Fruit fly (Drosophila melanogaster): ENCODE results near the gene TrpA1.

Gene TrpA1

DNA sequence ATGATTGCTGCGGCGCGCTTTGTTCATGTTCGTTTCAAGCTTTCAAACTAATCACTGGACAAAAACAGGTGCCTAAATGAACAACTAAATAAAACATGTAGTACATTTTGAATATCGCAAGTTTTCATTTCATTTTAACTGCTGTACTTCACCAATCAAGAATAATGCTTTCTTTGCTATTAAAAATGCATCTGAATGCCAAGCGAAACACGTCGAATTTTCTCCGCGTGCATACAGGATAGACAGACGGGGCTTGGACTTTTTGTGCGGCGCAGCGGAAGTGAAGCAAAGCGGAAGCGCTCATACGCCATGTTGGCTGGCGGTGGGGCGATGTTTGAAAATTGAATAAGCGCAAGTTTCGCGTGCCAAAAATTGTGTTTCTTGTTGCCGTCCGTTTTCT, 51.6 kb downstream of the TrpA1 start (continued):
- TF ChIP-seq CG11902 (GFP tag; optimal IDR thresholded peaks at IDR 0.05) (no peak), dsx (GFP tag; optimal IDR thresholded peaks at IDR 0.05; ENCODE audit: poor library complexity, severe bottlenecking) (no peak), net (GFP tag; optimal IDR thresholded peaks at IDR 0.05) (peak; percentile 2), CG4318 (GFP tag; optimal IDR thresholded peaks at IDR 0.05) (peak; percentile 4), dac (GFP tag; optimal IDR thresholded peaks at IDR 0.05) (no peak), CG6792 (GFP tag; optimal IDR thresholded peaks at IDR 0.05) (no peak), CG32006 (GFP tag; optimal IDR thresholded peaks at IDR 0.05) (peak; percentile 43), pdm3 (GFP tag; optimal IDR thresholded peaks at IDR 0.05) (peak; percentile 28), fkh (GFP tag; optimal IDR thresholded peaks at IDR 0.05) (no peak), CG11762 (GFP tag; optimal IDR thresholded peaks at IDR 0.05; ENCODE audit: insufficient read depth) (no peak), salr (GFP tag; optimal IDR thresholded peaks at IDR 0.05) (no peak), CG10669 (GFP tag; optimal IDR thresholded peaks at IDR 0.05) (peak; percentile 16), CG3032 (tag; optimal IDR thresholded peaks at IDR 0.05) (no peak), vri (GFP tag; optimal IDR thresholded peaks at IDR 0.05) (no peak), Met (GFP tag; optimal IDR thresholded peaks at IDR 0.05) (no peak), Sox15 (GFP tag; optimal IDR thresholded peaks at IDR 0.05) (no peak)

DNA sequence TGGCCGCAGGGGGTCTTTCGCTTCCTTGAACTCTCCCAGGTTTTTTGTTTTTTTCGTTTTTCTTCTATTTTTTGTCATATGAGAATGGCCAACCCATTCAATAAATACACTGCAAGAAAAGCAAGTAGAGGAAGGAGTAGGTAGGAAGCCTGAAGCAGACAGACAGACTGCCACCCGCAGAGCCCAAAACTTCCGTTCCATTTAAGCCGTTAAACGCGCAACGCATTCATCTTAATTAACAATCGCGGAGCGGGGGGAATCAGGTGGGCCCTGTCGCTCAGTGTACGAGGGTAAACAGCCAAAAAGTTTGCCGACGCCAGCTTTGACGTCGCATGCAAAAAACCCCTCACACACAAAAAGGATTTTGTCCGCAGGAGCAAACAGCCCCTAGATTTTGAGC, 52.1 kb downstream of the TrpA1 start:
- TF ChIP-seq fkh (GFP tag; optimal IDR thresholded peaks at IDR 0.05): no peak
- no peak for TF ChIP-seq spab (GFP tag; optimal IDR thresholded peaks at IDR 0.05)
- no peak for TF ChIP-seq Ets96B (tag; optimal IDR thresholded peaks at IDR 0.05)
- TF ChIP-seq lz (GFP tag; optimal IDR thresholded peaks at IDR 0.05): peak; percentile 13
- no peak for TF ChIP-seq Eip78C (GFP tag)
- TF ChIP-seq Ets21C (GFP tag; optimal IDR thresholded peaks at IDR 0.05): no peak
- no peak for TF ChIP-seq Hr4 (GFP tag; optimal IDR thresholded peaks at IDR 0.05)
- TF ChIP-seq CG6808 (GFP tag; optimal IDR thresholded peaks at IDR 0.05): no peak
- peak; percentile 35 for TF ChIP-seq svp (GFP tag)
- TF ChIP-seq CG6163 (GFP tag; IDR thresholded peaks at IDR 0.05): peak; percentile 5; the same call in 1 of the 3 replicates
- TF ChIP-seq CG1621 (tag; optimal IDR thresholded peaks at IDR 0.05): no peak
- no peak for TF ChIP-seq CG10669 (GFP tag; optimal IDR thresholded peaks at IDR 0.05)
- peak; percentile 26 for TF ChIP-seq CG31627 (GFP tag; optimal IDR thresholded peaks at IDR 0.05)
- TF ChIP-seq Eip75B (GFP tag; optimal IDR thresholded peaks at IDR 0.05): no peak

DNA sequence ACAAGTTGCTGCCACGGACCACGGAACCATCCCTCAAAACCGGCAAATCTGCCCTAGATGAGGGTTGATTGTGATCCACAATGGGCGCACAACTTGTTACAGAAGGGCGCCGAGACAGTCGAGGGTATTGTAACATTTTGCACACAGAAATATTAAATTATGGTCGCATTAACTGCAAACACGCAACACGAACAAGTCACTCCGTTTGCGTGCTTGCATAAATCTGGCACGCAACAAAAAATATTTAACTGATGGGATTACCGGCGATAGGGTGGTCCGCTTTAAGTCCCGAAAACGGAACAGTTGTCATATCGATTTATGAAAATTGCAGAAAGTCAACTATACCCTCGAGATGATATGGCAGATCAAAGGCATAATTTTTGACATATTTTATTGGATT, 53.0 kb downstream of the TrpA1 start:
- TF ChIP-seq Sox102F (GFP tag; optimal IDR thresholded peaks at IDR 0.05): no peak
- peak; percentile 48 to 96 for TF ChIP-seq ss (GFP tag; optimal IDR thresholded peaks at IDR 0.05)
- no peak for TF ChIP-seq dsx (GFP tag; optimal IDR thresholded peaks at IDR 0.05; ENCODE audit: poor library complexity, severe bottlenecking)
- no peak for TF ChIP-seq CG4318 (GFP tag; optimal IDR thresholded peaks at IDR 0.05)

DNA sequence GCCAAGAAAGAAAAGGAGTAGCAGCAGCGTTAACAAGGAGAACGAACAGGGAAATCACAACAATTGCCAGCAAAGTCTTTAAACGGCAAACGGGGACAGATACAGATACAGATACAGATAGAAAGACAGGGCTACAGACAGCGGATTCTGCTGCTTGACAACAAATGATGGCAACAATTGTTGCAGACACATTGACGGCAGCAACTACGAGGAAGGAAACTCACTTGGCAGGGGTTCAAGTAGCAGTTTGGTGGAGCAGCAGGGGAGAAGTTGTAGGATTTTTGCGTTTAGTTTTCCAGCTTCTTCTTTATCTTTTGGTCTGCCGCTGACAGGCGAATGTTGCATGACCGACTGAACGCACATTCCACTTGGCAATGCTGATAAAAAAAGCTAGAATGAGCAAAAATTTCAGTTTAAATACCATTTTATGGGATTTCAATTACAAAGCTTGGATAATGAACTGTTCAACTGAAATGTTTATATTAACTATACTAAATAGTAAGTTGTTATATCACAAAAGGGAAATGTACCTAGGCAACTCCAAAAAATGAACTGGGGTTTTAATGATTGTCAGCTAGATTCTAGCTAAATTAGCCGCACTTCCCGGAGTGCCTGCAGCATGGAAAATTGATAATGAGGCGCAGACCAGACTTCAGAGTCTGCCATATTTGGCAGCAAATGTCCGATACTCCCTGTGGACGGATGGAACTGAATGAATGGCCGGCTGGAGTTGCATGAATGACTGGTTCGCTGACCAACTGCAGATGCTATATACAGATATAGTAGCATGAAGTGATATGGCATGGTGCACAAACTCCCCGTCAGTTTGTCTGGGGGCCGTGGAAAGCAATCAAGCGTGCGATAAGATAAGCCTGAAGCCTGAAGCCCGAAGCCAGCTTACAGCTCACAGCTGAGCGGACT, 54.0 kb downstream of the TrpA1 start:
- TF ChIP-seq CG32006 (GFP tag; optimal IDR thresholded peaks at IDR 0.05): peak; percentile 19
- TF ChIP-seq CG16779 (tag; optimal IDR thresholded peaks at IDR 0.05): no peak
- peak; percentile 54 for TF ChIP-seq Eip78C (GFP tag)
- peak; percentile 1 for TF ChIP-seq CG6808 (GFP tag; optimal IDR thresholded peaks at IDR 0.05)
- no peak for TF ChIP-seq Hr4 (GFP tag; optimal IDR thresholded peaks at IDR 0.05)
- TF ChIP-seq CG8119 (GFP tag; IDR thresholded peaks at IDR 0.05): 0 out of 3 replicates have a peak, but pooled peaks have one; percentile 18
- peak; percentile 62 for TF ChIP-seq svp (GFP tag)
- TF ChIP-seq dsx (GFP tag; optimal IDR thresholded peaks at IDR 0.05; ENCODE audit: poor library complexity, severe bottlenecking): peak; percentile 58
